Fruit fly (Drosophila melanogaster) whole organism, embryonic: ENCODE measurements around the gene Ac13E.

Experiments used
- Antp ChIP-seq: fragments of 200-800 bp; sonication (Bioruptor generic); optimal IDR thresholded peaks from 3 replicates; lab custom pipeline; 2016; ENCODE audit warnings: missing biosample characterization, missing genetic modification characterization
- CG10321 ChIP-seq: fragments of 200-800 bp; sonication (Bioruptor generic); IDR thresholded peaks from 2 replicates; pipeline ENCODE4 v1.3.6; 2022; ENCODE audit warnings: missing biosample characterization, missing genetic modification characterization
- CG11093 ChIP-seq: fragments of 200-800 bp; sonication (Bioruptor generic); IDR thresholded peaks from 3 replicates; pipeline ENCODE4 v1.3.6; 2022; ENCODE audit warnings: missing biosample characterization, missing genetic modification characterization
- CG12236 ChIP-seq: fragments of 200-800 bp; sonication (Bioruptor generic); optimal IDR thresholded peaks from 2 replicates; lab custom pipeline; 2016; ENCODE audit warnings: missing biosample characterization, missing genetic modification characterization
- CG12659 ChIP-seq: fragments of 200-800 bp; sonication (Bioruptor generic); optimal IDR thresholded peaks from 3 replicates; lab custom pipeline; 2017; ENCODE audit warnings: mild to moderate bottlenecking, missing biosample characterization, missing genetic modification reagents, missing genetic modification characterization
- CG12744 ChIP-seq: fragments of 200-800 bp; sonication (Bioruptor generic); optimal IDR thresholded peaks from 2 replicates; lab custom pipeline; 2016; ENCODE audit warnings: missing biosample characterization, missing genetic modification characterization
- CG13123 ChIP-seq: fragments of 200-800 bp; sonication (Bioruptor generic); optimal IDR thresholded peaks from 2 replicates; lab custom pipeline; 2016; ENCODE audit warnings: missing biosample characterization, missing genetic modification characterization
- CG14050 ChIP-seq: fragments of 200-800 bp; sonication (Bioruptor generic); IDR thresholded peaks from 3 replicates; pipeline ENCODE4 v1.3.6; 2022; ENCODE audit warnings: missing biosample characterization, missing genetic modification characterization
- CG15269 ChIP-seq: fragments of 200-800 bp; sonication (Bioruptor generic); optimal IDR thresholded peaks from 2 replicates; lab custom pipeline; 2018; ENCODE audit warnings: missing biosample characterization, mild to moderate bottlenecking, missing genetic modification characterization, moderate library complexity
- CG17829 ChIP-seq: fragments of 200-800 bp; optimal IDR thresholded peaks from 2 replicates; lab custom pipeline; 2019; ENCODE audit warnings: missing biosample characterization, mild to moderate bottlenecking, missing genetic modification characterization, moderate library complexity
- CG18599 ChIP-seq: fragments of 200-800 bp; sonication (Bioruptor generic); optimal IDR thresholded peaks from 3 replicates; lab custom pipeline; 2017; ENCODE audit warnings: missing biosample characterization, missing genetic modification characterization, mild to moderate bottlenecking, moderate library complexity, missing genetic modification reagents
- CG31365 ChIP-seq: fragments of 200-800 bp; sonication (Bioruptor generic); optimal IDR thresholded peaks from 2 replicates; lab custom pipeline; 2018; ENCODE audit warnings: missing biosample characterization, mild to moderate bottlenecking, missing genetic modification characterization
- CG3163 ChIP-seq: fragments of 200-800 bp; sonication (Bioruptor generic); optimal IDR thresholded peaks from 3 replicates; lab custom pipeline; 2016; ENCODE audit warnings: missing biosample characterization, missing genetic modification characterization
- CG42726 ChIP-seq: fragments of 200-800 bp; sonication (Bioruptor generic); IDR thresholded peaks from 2 replicates; pipeline ENCODE4 v1.3.6; 2022; ENCODE audit warnings: missing biosample characterization, missing genetic modification characterization; ENCODE audit not compliant: partially characterized antibody
- CG43689 ChIP-seq: fragments of 200-800 bp; sonication (Bioruptor generic); IDR thresholded peaks from 2 replicates; pipeline ENCODE4 v1.3.6; 2022; ENCODE audit warnings: missing biosample characterization, missing genetic modification characterization
- CG4730 ChIP-seq: fragments of 200-800 bp; sonication (Bioruptor generic); IDR thresholded peaks from 2 replicates; pipeline ENCODE4 v1.3.6; 2022; ENCODE audit warnings: missing biosample characterization, missing genetic modification characterization
- CG6254 ChIP-seq: fragments of 200-800 bp; sonication (Bioruptor generic); optimal IDR thresholded peaks from 3 replicates; lab custom pipeline; 2017; ENCODE audit warnings: mild to moderate bottlenecking, missing biosample characterization, missing genetic modification reagents, missing genetic modification characterization
- CG7786 ChIP-seq: fragments of 200-800 bp; sonication (Bioruptor generic); optimal IDR thresholded peaks from 2 replicates; lab custom pipeline; 2016; ENCODE audit warnings: missing biosample characterization, missing genetic modification characterization
- CG8089 ChIP-seq: fragments of 200-800 bp; sonication (Bioruptor generic); optimal IDR thresholded peaks from 3 replicates; lab custom pipeline; 2016; ENCODE audit warnings: missing biosample characterization, missing genetic modification characterization
- CG8924 ChIP-seq: fragments of 200-800 bp; optimal IDR thresholded peaks from 3 replicates; lab custom pipeline; 2019; ENCODE audit warnings: missing biosample characterization, mild to moderate bottlenecking, missing genetic modification characterization, moderate library complexity
- D19A ChIP-seq: fragments of 200-800 bp; optimal IDR thresholded peaks from 3 replicates; lab custom pipeline; 2019; ENCODE audit warnings: missing biosample characterization, mild to moderate bottlenecking, missing genetic modification characterization, moderate library complexity
- HLH3B ChIP-seq: fragments of 200-800 bp; sonication (Bioruptor generic); IDR thresholded peaks from 2 replicates; pipeline ENCODE4 v1.3.6; 2022; ENCODE audit warnings: missing biosample characterization, missing genetic modification characterization
- Hmx ChIP-seq: fragments of 200-800 bp; sonication (Bioruptor generic); optimal IDR thresholded peaks from 2 replicates; lab custom pipeline; 2016; ENCODE audit warnings: missing biosample characterization, missing genetic modification characterization
- Hr78 ChIP-seq, 2 experiments: fragments of 200-800 bp in 1 of 2; fragments of >200 bp in 1 of 2; sonication (Bioruptor generic) in 1 of 2; optimal IDR thresholded peaks; 2 replicates each; lab custom pipeline; 2017 to 2019; ENCODE audit warnings: missing biosample characterization in 2 of 2, missing genetic modification characterization in 2 of 2, mild to moderate bottlenecking in 1 of 2, moderate library complexity in 1 of 2
- Meics ChIP-seq: fragments of 200-800 bp; sonication (Bioruptor generic); optimal IDR thresholded peaks from 2 replicates; lab custom pipeline; 2017; ENCODE audit warnings: missing biosample characterization, mild to moderate bottlenecking, missing genetic modification characterization
- NC2α ChIP-seq: fragments of 200-800 bp; sonication (Bioruptor generic); optimal IDR thresholded peaks from 2 replicates; lab custom pipeline; 2016; ENCODE audit warnings: missing biosample characterization, missing genetic modification characterization
- Poxn ChIP-seq: fragments of 200-800 bp; sonication (Bioruptor generic); IDR thresholded peaks from 2 replicates; pipeline ENCODE4 v1.3.6; 2022; ENCODE audit warnings: missing biosample characterization, missing genetic modification characterization
- Rx ChIP-seq: fragments of 200-800 bp; sonication (Bioruptor generic); IDR thresholded peaks from 2 replicates; pipeline ENCODE4 v1.3.6; 2022; ENCODE audit warnings: missing biosample characterization, missing genetic modification characterization
- Side ChIP-seq: fragments of 200-800 bp; sonication (Bioruptor generic); optimal IDR thresholded peaks from 2 replicates; lab custom pipeline; 2016; ENCODE audit warnings: missing biosample characterization, missing genetic modification characterization
- Spps ChIP-seq: fragments of 200-800 bp; sonication (Bioruptor generic); optimal IDR thresholded peaks from 2 replicates; lab custom pipeline; 2018; ENCODE audit warnings: missing biosample characterization, mild to moderate bottlenecking, missing genetic modification characterization
- Sry-β ChIP-seq: fragments of 200-800 bp; sonication (Bioruptor generic); optimal IDR thresholded peaks from 2 replicates; lab custom pipeline; 2018; ENCODE audit warnings: missing biosample characterization, mild to moderate bottlenecking, missing genetic modification characterization, moderate library complexity
- Usf ChIP-seq: fragments of 200-800 bp; sonication (Bioruptor generic); optimal IDR thresholded peaks from 2 replicates; lab custom pipeline; 2017; ENCODE audit warnings: missing genotype, missing biosample characterization, missing genetic modification characterization
- ap ChIP-seq: fragments of 200-800 bp; sonication (Bioruptor generic); IDR thresholded peaks from 2 replicates; pipeline ENCODE4 v1.3.6; 2022; ENCODE audit warnings: missing biosample characterization, missing genetic modification characterization
- ara ChIP-seq: fragments of 200-800 bp; sonication (Bioruptor generic); IDR thresholded peaks from 2 replicates; pipeline ENCODE4 v1.3.6; 2022; ENCODE audit warnings: missing biosample characterization, missing genetic modification characterization
- az2 ChIP-seq: fragments of 200-800 bp; sonication (Bioruptor generic); optimal IDR thresholded peaks from 3 replicates; lab custom pipeline; 2016; ENCODE audit warnings: missing biosample characterization, missing genetic modification characterization
- bab2 ChIP-seq: fragments of 200-800 bp; sonication (Bioruptor generic); optimal IDR thresholded peaks from 2 replicates; lab custom pipeline; 2016; ENCODE audit warnings: missing biosample characterization, missing genetic modification characterization
- corto ChIP-seq: fragments of 200-800 bp; sonication (Bioruptor generic); optimal IDR thresholded peaks from 2 replicates; lab custom pipeline; 2016; ENCODE audit warnings: missing biosample characterization, mild to moderate bottlenecking, missing genetic modification characterization, moderate library complexity
- dan ChIP-seq: fragments of 200-800 bp; sonication (Bioruptor generic); IDR thresholded peaks from 2 replicates; pipeline ENCODE4 v1.3.6; 2022; ENCODE audit warnings: missing biosample characterization, missing genetic modification characterization
- dpn ChIP-seq, 2 experiments: fragments of 200-800 bp; sonication (Bioruptor generic); optimal IDR thresholded peaks; 3 replicates each; lab custom pipeline; 2016; ENCODE audit warnings: missing biosample characterization in 2 of 2, missing genetic modification characterization in 2 of 2
- fru ChIP-seq: fragments of >200 bp; optimal IDR thresholded peaks from 2 replicates; lab custom pipeline; 2017
- gce ChIP-seq: fragments of 200-800 bp; sonication (Bioruptor generic); IDR thresholded peaks from 3 replicates; pipeline ENCODE4 v1.3.6; 2022; ENCODE audit warnings: missing biosample characterization, missing genetic modification characterization
- jigr1 ChIP-seq: fragments of 200-800 bp; sonication (Bioruptor generic); IDR thresholded peaks from 3 replicates; pipeline ENCODE4 v1.3.6; 2022; ENCODE audit warnings: missing biosample characterization, missing genetic modification characterization
- ken ChIP-seq: fragments of 200-800 bp; sonication (Bioruptor generic); IDR thresholded peaks from 3 replicates; pipeline ENCODE4 v1.3.6; 2022; ENCODE audit warnings: missing biosample characterization, missing genetic modification characterization
- lab ChIP-seq: fragments of 200-800 bp; sonication (Bioruptor generic); optimal IDR thresholded peaks from 3 replicates; lab custom pipeline; 2017; ENCODE audit warnings: missing biosample characterization, missing genetic modification characterization, mild to moderate bottlenecking, moderate library complexity, missing genetic modification reagents
- nerfin-1 ChIP-seq: fragments of 200-800 bp; sonication (Bioruptor generic); optimal IDR thresholded peaks from 3 replicates; lab custom pipeline; 2019; ENCODE audit warnings: missing biosample characterization, mild to moderate bottlenecking, missing genetic modification characterization, moderate library complexity
- pfk ChIP-seq: fragments of 200-800 bp; sonication (Bioruptor generic); optimal IDR thresholded peaks from 2 replicates; lab custom pipeline; 2018; ENCODE audit warnings: missing biosample characterization, mild to moderate bottlenecking, missing genetic modification characterization, moderate library complexity
- psq ChIP-seq: fragments of 200-800 bp; sonication (Bioruptor generic); optimal IDR thresholded peaks from 2 replicates; lab custom pipeline; 2017; ENCODE audit warnings: missing biosample characterization, missing genetic modification characterization
- sens ChIP-seq: fragments of 200-800 bp; sonication (Bioruptor generic); peaks from one replicate; lab custom pipeline; 2016; ENCODE audit warnings: missing biosample characterization, missing genetic modification characterization
- sima ChIP-seq: fragments of 200-800 bp; sonication (Bioruptor generic); optimal IDR thresholded peaks from 2 replicates; lab custom pipeline; 2016; ENCODE audit warnings: missing biosample characterization, missing genetic modification characterization
- tll ChIP-seq, 2 experiments: fragments of 200-800 bp in 1 of 2; fragments of >200 bp in 1 of 2; sonication (Bioruptor generic) in 1 of 2; optimal IDR thresholded peaks; 2 replicates each; lab custom pipeline; 2017 to 2019; ENCODE audit warnings: missing biosample characterization in 2 of 2, missing genetic modification characterization in 2 of 2, mild to moderate bottlenecking in 1 of 2, moderate library complexity in 1 of 2
- trem ChIP-seq: fragments of 200-800 bp; optimal IDR thresholded peaks from 3 replicates; lab custom pipeline; 2019; ENCODE audit warnings: missing biosample characterization, mild to moderate bottlenecking, missing genetic modification characterization, moderate library complexity

Ac13E gene

DNA sequence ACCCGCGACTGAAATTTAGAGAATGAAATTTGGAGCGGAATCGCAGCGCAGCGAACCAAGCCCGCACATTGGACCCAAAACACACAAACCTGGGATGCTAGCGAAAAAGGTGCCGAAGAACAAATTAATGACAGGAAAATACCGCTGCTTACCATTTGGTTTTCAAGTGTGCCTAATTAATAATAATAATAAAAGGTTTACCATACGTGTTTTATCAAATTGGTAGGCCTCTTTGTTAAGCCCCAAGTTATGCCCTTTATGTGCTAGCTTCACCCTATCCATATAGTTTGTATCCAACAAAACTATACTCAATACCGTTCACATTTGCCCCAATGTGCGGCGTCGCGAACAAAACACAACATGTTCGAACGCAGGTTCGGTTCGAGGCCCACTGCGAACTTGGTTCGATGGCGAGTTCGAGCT lies at the start of gene Ac13E (continued):
- TF ChIP-seq CG12659 = peak; percentile 91
- peak; percentile 38 for TF ChIP-seq pfk (GFP tag; lab: Kevin White, UChicago)
- peak; percentile 70 for TF ChIP-seq CG31365 (tag; lab: Kevin White, UChicago)
- peak; percentile 93 for TF ChIP-seq CG18599
- peak; percentile 65 for TF ChIP-seq ap (GFP tag; lab: Robert Waterston, UW)
- peak; percentile 40 for TF ChIP-seq CG13123
- peak; percentile 14 for TF ChIP-seq psq (GFP tag; lab: Kevin White, UChicago)
- TF ChIP-seq CG15269 (tag; lab: Kevin White, UChicago) = peak; percentile 93
- peak; percentile 86 for TF ChIP-seq Usf (GFP tag; lab: Kevin White, UChicago)
- peak; percentile 78 for TF ChIP-seq jigr1 (GFP tag; lab: Robert Waterston, UW)
- peak; percentile 82 for TF ChIP-seq CG6254 (GFP tag; lab: Kevin White, UChicago)
- TF ChIP-seq CG17829 (tag; lab: Kevin White, UChicago) = peak; percentile 90
- TF ChIP-seq sima = peak; percentile 15
- TF ChIP-seq trem = peak; percentile 83
- peak; percentile 60 for TF ChIP-seq Hmx (GFP tag; lab: Kevin White, UChicago)
- peak; percentile 52 for TF ChIP-seq CG3163
- TF ChIP-seq Sry-β (GFP tag; lab: Kevin White, UChicago) = peak; percentile 34
- TF ChIP-seq CG11093 = peak; percentile 83
- TF ChIP-seq CG4730 (GFP tag; lab: Robert Waterston, UW) = peak; percentile 74
- TF ChIP-seq Rx (GFP tag; lab: Robert Waterston, UW) = peak; percentile 64; the same call in 1 of the 2 replicates
- TF ChIP-seq fru (lab: Kevin White, UChicago) = no peak
- TF ChIP-seq az2 (GFP tag; lab: Kevin White, UChicago) = peak; percentile 89
- peak; percentile 85 for TF ChIP-seq D19A (tag; lab: Kevin White, UChicago)
- TF ChIP-seq corto (GFP tag; lab: Kevin White, UChicago) = peak; percentile 70
- TF ChIP-seq Hr78 (GFP tag; optimal IDR thresholded peaks at IDR 0.05; lab: Kevin White, UChicago) = peak in 1 of 2 experiments; percentile 62
- TF ChIP-seq ken = peak; percentile 80
- TF ChIP-seq gce = 0 out of 3 replicates have a peak, but pooled peaks have one; percentile 69
- peak; percentile 57 for TF ChIP-seq CG12236
- TF ChIP-seq dpn (GFP tag; optimal IDR thresholded peaks at IDR 0.05; lab: Kevin White, UChicago) = peak; percentile 80 to 91
- peak; percentile 83 for TF ChIP-seq Spps (tag; lab: Kevin White, UChicago)
- TF ChIP-seq sens (GFP tag; lab: Kevin White, UChicago) = peak; percentile 98
- no peak for TF ChIP-seq dan (GFP tag; lab: Robert Waterston, UW)
- peak in 1 of 2 experiments; percentile 18 for TF ChIP-seq tll (GFP tag; optimal IDR thresholded peaks at IDR 0.05; lab: Kevin White, UChicago)
- peak; percentile 78 for TF ChIP-seq CG12744 (GFP tag; lab: Kevin White, UChicago)
- TF ChIP-seq Antp = peak; percentile 80
- TF ChIP-seq Poxn = peak; percentile 38; the same call in 1 of the 2 replicates
- peak; percentile 78 for TF ChIP-seq Side
- peak; percentile 48; the same call in 1 of the 2 replicates for TF ChIP-seq CG42726
- TF ChIP-seq lab = peak; percentile 92
- 0 out of 2 replicates have a peak, but pooled peaks have one; percentile 49 for TF ChIP-seq CG43689 (GFP tag; lab: Robert Waterston, UW)
- peak; percentile 84 for TF ChIP-seq ara (GFP tag; lab: Robert Waterston, UW)
- TF ChIP-seq CG14050 (GFP tag; lab: Robert Waterston, UW) = peak; percentile 80
- TF ChIP-seq Meics (GFP tag; lab: Kevin White, UChicago) = peak; percentile 92
- peak; percentile 91 for TF ChIP-seq CG8924 (tag; lab: Kevin White, UChicago)
- peak; percentile 75 for TF ChIP-seq CG7786 (GFP tag; lab: Kevin White, UChicago)
- peak; percentile 85 for TF ChIP-seq HLH3B
- TF ChIP-seq nerfin-1 = peak; percentile 87
- peak; percentile 40; the same call in 1 of the 2 replicates for TF ChIP-seq CG10321 (GFP tag; lab: Robert Waterston, UW)
- TF ChIP-seq bab2 (GFP tag; lab: Kevin White, UChicago) = peak; percentile 69
- TF ChIP-seq CG8089 (GFP tag; lab: Kevin White, UChicago) = peak; percentile 71
- TF ChIP-seq NC2α (GFP tag; lab: Kevin White, UChicago) = peak; percentile 66
